Worm (Caenorhabditis elegans) whole organism, midembryonic: ENCODE results near the gene Y49F6A.12.

ENCODE experiments used
- T22C8.4 ChIP-seq: fragments of 200-800 bp; sonication (Bioruptor generic); IDR thresholded peaks from 2 replicates; pipeline ENCODE4 v1.3.6; 2022; ENCODE audit warnings: missing genetic modification characterization, missing compliant biosample characterization
- cog-1 ChIP-seq: sonication (generic microtip); optimal IDR thresholded peaks from 2 replicates; lab custom pipeline; 2016; ENCODE audit warnings: missing genetic modification characterization, missing compliant biosample characterization
- flt-1 ChIP-seq: fragments of 200-800 bp; sonication (Bioruptor generic); IDR thresholded peaks from 2 replicates; pipeline ENCODE4 v1.3.6; 2022; ENCODE audit warnings: missing genetic modification characterization, missing compliant biosample characterization
- klf-2 ChIP-seq: fragments of 200-800 bp; sonication (Bioruptor generic); conservative IDR thresholded peaks from 2 replicates; pipeline ENCODE4 v1.3.6; 2022; ENCODE audit warnings: missing genetic modification reagents, missing genetic modification characterization, missing compliant biosample characterization
- med-1 ChIP-seq: sonication (generic microtip); optimal IDR thresholded peaks from 2 replicates; lab custom pipeline; 2017; ENCODE audit warnings: missing genetic modification characterization, mild to moderate bottlenecking, missing compliant biosample characterization, antibody characterized with exemption, missing genetic modification reagents; ENCODE audit not compliant: insufficient read depth
- ref-1 ChIP-seq: fragments of 200-800 bp; sonication (Bioruptor generic); conservative IDR thresholded peaks from 2 replicates; pipeline ENCODE4 v1.3.6; 2022; ENCODE audit warnings: missing genetic modification reagents, missing genetic modification characterization, missing compliant biosample characterization
- tab-1 ChIP-seq: fragments of 200-800 bp; sonication (Bioruptor generic); IDR thresholded peaks from 2 replicates; pipeline ENCODE4 v1.3.6; 2022; ENCODE audit warnings: missing genetic modification characterization, missing compliant biosample characterization
- ztf-23 ChIP-seq: fragments of 200-800 bp; sonication (Bioruptor generic); IDR thresholded peaks from 2 replicates; pipeline ENCODE4 v1.3.6; 2022; ENCODE audit warnings: missing genetic modification reagents, missing genetic modification characterization, missing compliant biosample characterization
- ztf-29 ChIP-seq: fragments of 200-800 bp; sonication (Bioruptor generic); IDR thresholded peaks from 2 replicates; pipeline ENCODE4 v1.3.6; 2022; ENCODE audit warnings: missing genetic modification reagents, missing genetic modification characterization, missing compliant biosample characterization

DNA sequence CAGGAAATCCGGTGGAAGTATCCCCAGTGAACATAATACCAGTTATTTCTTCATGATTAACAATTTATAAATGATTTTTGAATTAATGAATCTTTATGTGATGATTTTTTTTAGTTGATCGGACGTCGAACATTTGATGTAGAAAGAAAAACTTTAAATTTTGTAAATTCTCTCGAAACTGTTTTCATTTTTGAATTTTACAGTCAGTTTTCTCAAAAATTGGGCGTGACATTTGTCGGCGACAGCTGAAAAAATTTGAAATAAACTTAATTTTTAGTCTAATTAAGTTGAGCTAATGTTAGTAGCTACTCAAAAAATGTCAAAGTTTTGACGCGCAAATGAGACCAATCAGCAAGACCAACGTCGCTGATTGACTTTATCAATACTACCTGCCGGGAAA lies 12.0 kb upstream of the Y49F6A.12 start, which contains the start of gene srh-60:
- TF ChIP-seq klf-2, result no peak
- TF ChIP-seq flt-1 (GFP tag; lab: Robert Waterston, UW), result no peak
- no peak for TF ChIP-seq cog-1 (tag; lab: Kevin White, UChicago)
- TF ChIP-seq med-1 (GFP tag; lab: Kevin White, UChicago), result no peak
- no peak for TF ChIP-seq ztf-23 (GFP tag; lab: Robert Waterston, UW)
- TF ChIP-seq tab-1 (GFP tag; lab: Robert Waterston, UW), result no peak
- no peak for TF ChIP-seq T22C8.4 (GFP tag; lab: Robert Waterston, UW)
- TF ChIP-seq ztf-29, result no peak
- no peak for TF ChIP-seq ref-1 (GFP tag; lab: Robert Waterston, UW)
